Fruit fly (Drosophila melanogaster): ENCODE results near the gene Mkp.

The Mkp gene

dm6 chr3L:140838-141559, 43.3 kb downstream of the Mkp start (continued):
- TF ChIP-seq Ets97D (GFP tag; optimal IDR thresholded peaks at IDR 0.05): no peak
- no peak for TF ChIP-seq CG18619 (GFP tag; optimal IDR thresholded peaks at IDR 0.05)
- no peak for TF ChIP-seq CG5180 (GFP tag; optimal IDR thresholded peaks at IDR 0.05)
- no peak for TF ChIP-seq CG2129 (GFP tag; IDR thresholded peaks at IDR 0.05; ENCODE audit: partially characterized antibody)
- peak; percentile 41; the same call in 1 of the 3 replicates for TF ChIP-seq CG2199 (GFP tag; IDR thresholded peaks at IDR 0.05)
- peak; percentile 68 for TF ChIP-seq sd (tag; optimal IDR thresholded peaks at IDR 0.05)
- TF ChIP-seq Awh (GFP tag; IDR thresholded peaks at IDR 0.05): no peak
- no peak for TF ChIP-seq Atf6 (GFP tag; IDR thresholded peaks at IDR 0.05)
- no peak for TF ChIP-seq crc (GFP tag; optimal IDR thresholded peaks at IDR 0.05)
- TF ChIP-seq gem (tag; optimal IDR thresholded peaks at IDR 0.05): no peak
- peak; percentile 42 for TF ChIP-seq pfk (GFP tag; optimal IDR thresholded peaks at IDR 0.05)
- no peak for TF ChIP-seq CG11560 (tag; IDR thresholded peaks at IDR 0.05)
- TF ChIP-seq tll (GFP tag; optimal IDR thresholded peaks at IDR 0.05): no peak
- no peak for TF ChIP-seq CG8359 (GFP tag; optimal IDR thresholded peaks at IDR 0.05; ENCODE audit: borderline replicate concordance)
- no peak for TF ChIP-seq CG3838 (GFP tag; optimal IDR thresholded peaks at IDR 0.05)
- no peak for TF ChIP-seq CG8281 (tag; optimal IDR thresholded peaks at IDR 0.05)
- TF ChIP-seq fu2 (GFP tag; optimal IDR thresholded peaks at IDR 0.05): no peak
- no peak for TF ChIP-seq D19B (GFP tag; optimal IDR thresholded peaks at IDR 0.05)
- no peak for TF ChIP-seq Poxn (GFP tag; IDR thresholded peaks at IDR 0.05)
- no peak for TF ChIP-seq h (optimal IDR thresholded peaks at IDR 0.05)
- TF ChIP-seq nerfin-1 (tag; optimal IDR thresholded peaks at IDR 0.05): peak; percentile 48
- TF ChIP-seq Eip74EF (GFP tag; optimal IDR thresholded peaks at IDR 0.05): peak in 1 of 2 experiments; percentile 45
- TF ChIP-seq Dll (GFP tag; IDR thresholded peaks at IDR 0.05; ENCODE audit: partially characterized antibody): no peak
- TF ChIP-seq jing (GFP tag; optimal IDR thresholded peaks at IDR 0.05): no peak
- TF ChIP-seq CG8924 (tag; optimal IDR thresholded peaks at IDR 0.05): no peak
- TF ChIP-seq lilli (GFP tag; optimal IDR thresholded peaks at IDR 0.05): no peak
- TF ChIP-seq shn (GFP tag; optimal IDR thresholded peaks at IDR 0.05): no peak
- no peak for TF ChIP-seq CG6854 (GFP tag; optimal IDR thresholded peaks at IDR 0.05)
- peak in 1 of 2 experiments; percentile 63 for TF ChIP-seq insv (GFP tag; optimal IDR thresholded peaks at IDR 0.05)
- TF ChIP-seq NFAT (GFP tag; IDR thresholded peaks at IDR 0.05): 0 out of 2 replicates have a peak, but pooled peaks have one; percentile 2
- TF ChIP-seq knrl (GFP tag; IDR thresholded peaks at IDR 0.05; ENCODE audit: partially characterized antibody): no peak
- TF ChIP-seq da (GFP tag; optimal IDR thresholded peaks at IDR 0.05): no peak
- no peak for TF ChIP-seq Hsf (GFP tag; optimal IDR thresholded peaks at IDR 0.05)
- TF ChIP-seq vfl (GFP tag; optimal IDR thresholded peaks at IDR 0.05): no peak
- TF ChIP-seq hbn (GFP tag; IDR thresholded peaks at IDR 0.05; ENCODE audit: partially characterized antibody): no peak
- TF ChIP-seq CG11723 (GFP tag; optimal IDR thresholded peaks at IDR 0.05): no peak
- TF ChIP-seq Trl (optimal IDR thresholded peaks at IDR 0.05): peak; percentile 64 to 72
- TF ChIP-seq Trl (GFP tag; optimal IDR thresholded peaks at IDR 0.05): no peak
- no peak for TF ChIP-seq Spps (tag; optimal IDR thresholded peaks at IDR 0.05)
- no peak for TF ChIP-seq hkb (optimal IDR thresholded peaks at IDR 0.05)
- no peak for TF ChIP-seq hkb (GFP tag; IDR thresholded peaks at IDR 0.05)
- no peak for TF ChIP-seq wdn (GFP tag; IDR thresholded peaks at IDR 0.05)
- TF ChIP-seq gcm2 (GFP tag; optimal IDR thresholded peaks at IDR 0.05): no peak
- TF ChIP-seq usp (GFP tag; optimal IDR thresholded peaks at IDR 0.05): no peak
- TF ChIP-seq Oli (tag; optimal IDR thresholded peaks at IDR 0.05): no peak
- TF ChIP-seq CG18262 (tag; optimal IDR thresholded peaks at IDR 0.05): no peak
- TF ChIP-seq CG15479 (GFP tag; optimal IDR thresholded peaks at IDR 0.05): no peak
- no peak for TF ChIP-seq z (GFP tag; IDR thresholded peaks at IDR 0.05)
- TF ChIP-seq Med (GFP tag): peak; percentile 59
- TF ChIP-seq CG17568 (GFP tag; optimal IDR thresholded peaks at IDR 0.05): no peak

Measured in whole organism, embryonic.